Fruit fly (Drosophila melanogaster): Measurements from ENCODE around the gene CG31388.

DNA sequence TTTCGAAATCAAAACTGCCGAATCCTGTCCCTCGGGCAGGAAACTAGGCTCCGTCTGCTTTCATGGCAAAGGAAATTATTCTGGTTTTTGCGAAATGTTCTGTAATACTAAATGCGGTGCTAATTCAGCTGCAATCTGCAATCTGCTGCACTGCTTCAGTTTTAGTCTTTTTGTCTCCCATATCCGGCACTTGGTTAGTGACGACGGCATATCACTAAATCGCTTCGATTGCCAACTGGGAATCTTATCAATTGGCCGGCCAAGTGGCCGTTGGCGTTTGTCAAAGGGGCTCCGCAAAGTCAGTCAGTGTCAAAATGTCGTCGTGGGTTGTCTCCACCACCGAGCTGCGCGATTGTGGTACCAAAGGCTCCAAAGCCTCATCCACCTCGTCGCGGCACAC, 41.8 kb upstream of the CG31388 start, which contains the start of gene CG18577:
- TF ChIP-seq CG8159 (tag; optimal IDR thresholded peaks at IDR 0.05): no peak
- no peak for TF ChIP-seq CG9948 (tag; optimal IDR thresholded peaks at IDR 0.05)
- no peak for TF ChIP-seq gl (tag; optimal IDR thresholded peaks at IDR 0.05)
- TF ChIP-seq CG8301 (tag; optimal IDR thresholded peaks at IDR 0.05): no peak
